7 fruit fly cellular contexts compared by ENCODE assay signal in the genomic region with DNA sequence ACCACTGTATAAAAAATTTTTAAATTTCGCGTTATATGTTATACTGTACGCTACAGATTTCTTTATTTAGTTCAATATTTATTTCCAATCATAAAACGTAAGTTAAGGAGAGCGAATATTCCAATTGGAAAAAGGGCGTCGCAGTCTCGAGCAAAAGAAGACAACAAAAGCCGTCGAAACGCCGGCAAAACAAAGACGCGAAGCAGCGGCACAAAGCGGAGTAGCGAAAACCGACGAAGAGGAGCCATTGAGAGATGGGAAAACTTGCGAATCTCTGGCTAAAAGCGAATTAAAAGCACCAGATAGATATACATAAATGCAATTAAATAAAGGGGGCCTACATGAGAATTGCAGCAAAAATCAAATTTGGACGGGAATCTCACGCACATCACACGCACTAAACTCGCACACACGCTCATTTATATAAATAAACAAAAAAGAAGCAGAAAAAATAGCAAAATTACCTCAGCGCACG.
TF ChIP-seq lines count a peak whose summit lies in the region.

No protein-coding gene starts in this region.

- no peak for TF ChIP-seq CTCF in whole organism, embryonic (GFP tag; optimal IDR thresholded peaks at IDR 0.05; lab: Kevin White, UChicago)

TF ChIP-seq in Kc167, 6 proteins besides CTCF, POLR2A, EP300 and RAD21:
- TF ChIP-seq psq (optimal IDR thresholded peaks at IDR 0.05; lab: Kevin White, UChicago) (peak; percentile 50), h (optimal IDR thresholded peaks at IDR 0.05; lab: Kevin White, UChicago) (no peak), Sin3A (optimal IDR thresholded peaks at IDR 0.05; lab: Kevin White, UChicago) (no peak), insv (optimal IDR thresholded peaks at IDR 0.05; lab: Kevin White, UChicago) (no peak)
TF ChIP-seq in Kc167: peak in this region for 1.

TF ChIP-seq in whole organism, 6 proteins besides CTCF, POLR2A, EP300 and RAD21:
- TF ChIP-seq psq (optimal IDR thresholded peaks at IDR 0.05; lab: Kevin White, UChicago) (peak; percentile 23), usp (GFP tag; optimal IDR thresholded peaks at IDR 0.05; lab: Kevin White, UChicago) (no peak)

TF ChIP-seq in whole organism, adult, 20 proteins besides CTCF, POLR2A, EP300 and RAD21:
- no peak for TF ChIP-seq toe (GFP tag; optimal IDR thresholded peaks at IDR 0.05; lab: Kevin White, UChicago)
- TF ChIP-seq CG5204 (GFP tag; optimal IDR thresholded peaks at IDR 0.05; lab: Kevin White, UChicago) = no peak
- TF ChIP-seq Mnt (GFP tag; optimal IDR thresholded peaks at IDR 0.05; lab: Kevin White, UChicago) = peak; percentile 25
- TF ChIP-seq ovo (GFP tag; optimal IDR thresholded peaks at IDR 0.05; lab: Kevin White, UChicago) = no peak
- no peak for TF ChIP-seq cic (GFP tag; optimal IDR thresholded peaks at IDR 0.05; lab: Kevin White, UChicago)
TF ChIP-seq in whole organism, adult: peak in this region for 1.

TF ChIP-seq in whole organism, embryonic, 481 proteins besides CTCF, POLR2A, EP300 and RAD21:
- peak; percentile 83 for TF ChIP-seq psq (GFP tag; optimal IDR thresholded peaks at IDR 0.05; lab: Kevin White, UChicago)
- TF ChIP-seq esg (GFP tag; conservative IDR thresholded peaks at IDR 0.05; lab: Robert Waterston, UW) = no peak
- TF ChIP-seq CG17612 (GFP tag; IDR thresholded peaks at IDR 0.05; lab: Robert Waterston, UW) = no peak
- no peak for TF ChIP-seq Mrtf (GFP tag; IDR thresholded peaks at IDR 0.05; lab: Robert Waterston, UW)
- TF ChIP-seq insv (GFP tag; optimal IDR thresholded peaks at IDR 0.05; lab: Kevin White, UChicago) = peak in 1 of 2 experiments; percentile 87
- TF ChIP-seq Pdp1 (GFP tag; optimal IDR thresholded peaks at IDR 0.05; lab: Kevin White, UChicago) = peak in 1 of 2 experiments; percentile 59
- peak; percentile 44; the same call in 1 of the 2 replicates for TF ChIP-seq rib (GFP tag; IDR thresholded peaks at IDR 0.05; lab: Robert Waterston, UW)
- 0 out of 2 replicates have a peak, but pooled peaks have one; percentile 4 for TF ChIP-seq Drgx (GFP tag; IDR thresholded peaks at IDR 0.05; lab: Robert Waterston, UW)
- TF ChIP-seq ranshi (GFP tag; IDR thresholded peaks at IDR 0.05; lab: Robert Waterston, UW) = no peak
- TF ChIP-seq usp (GFP tag; optimal IDR thresholded peaks at IDR 0.05; lab: Kevin White, UChicago) = no peak
- no peak for TF ChIP-seq CG18011 (GFP tag; optimal IDR thresholded peaks at IDR 0.05; lab: Kevin White, UChicago)
- peak; percentile 81 for TF ChIP-seq CG17385 (GFP tag; optimal IDR thresholded peaks at IDR 0.05; lab: Kevin White, UChicago)
- TF ChIP-seq CG10654 (GFP tag; optimal IDR thresholded peaks at IDR 0.05; lab: Kevin White, UChicago) = no peak
- 0 out of 3 replicates have a peak, but pooled peaks have one; percentile 15 for TF ChIP-seq ci (GFP tag; IDR thresholded peaks at IDR 0.05; lab: Robert Waterston, UW)
- peak; percentile 57 for TF ChIP-seq Elba2 (GFP tag; optimal IDR thresholded peaks at IDR 0.05; lab: Kevin White, UChicago)
- no peak for TF ChIP-seq CG31365 (tag; optimal IDR thresholded peaks at IDR 0.05; lab: Kevin White, UChicago)
- no peak for TF ChIP-seq nerfin-1 (tag; optimal IDR thresholded peaks at IDR 0.05; lab: Kevin White, UChicago)
- TF ChIP-seq grau (tag; optimal IDR thresholded peaks at IDR 0.05; lab: Kevin White, UChicago) = peak; percentile 44
TF ChIP-seq in whole organism, embryonic: peak in this region for 9.

TF ChIP-seq in whole organism, prepupa, 60 proteins besides CTCF, POLR2A, EP300 and RAD21:
- 0 out of 3 replicates have a peak, but pooled peaks have one; percentile 28 for TF ChIP-seq eg (GFP tag; IDR thresholded peaks at IDR 0.05; lab: Robert Waterston, UW)
- TF ChIP-seq vri (GFP tag; optimal IDR thresholded peaks at IDR 0.05; lab: Kevin White, UChicago) = peak; percentile 89
- no peak for TF ChIP-seq CG8119 (GFP tag; IDR thresholded peaks at IDR 0.05; lab: Robert Waterston, UW)
- TF ChIP-seq CG6276 (GFP tag; optimal IDR thresholded peaks at IDR 0.05; lab: Kevin White, UChicago) = peak; percentile 40
- peak; percentile 51; the same call in 1 of the 3 replicates for TF ChIP-seq CG6163 (GFP tag; IDR thresholded peaks at IDR 0.05; lab: Robert Waterston, UW)
- peak; percentile 36 to 57 for TF ChIP-seq ss (GFP tag; optimal IDR thresholded peaks at IDR 0.05; lab: Kevin White, UChicago)
- no peak for TF ChIP-seq Sox102F (GFP tag; optimal IDR thresholded peaks at IDR 0.05; lab: Kevin White, UChicago)
- no peak for TF ChIP-seq Sox14 (GFP tag; optimal IDR thresholded peaks at IDR 0.05; lab: Kevin White, UChicago)
- TF ChIP-seq Smox (GFP tag; optimal IDR thresholded peaks at IDR 0.05; lab: Kevin White, UChicago) = no peak

TF ChIP-seq in whole organism, pupa, 21 proteins besides CTCF, POLR2A, EP300 and RAD21:
- TF ChIP-seq CG34367 (tag; optimal IDR thresholded peaks at IDR 0.05; lab: Kevin White, UChicago) = no peak
- TF ChIP-seq CG4496 (GFP tag; IDR thresholded peaks at IDR 0.05; lab: Robert Waterston, UW) = 0 out of 3 replicates have a peak, but pooled peaks have one; percentile 0

TF ChIP-seq in whole organism, wandering third instar larva, 38 proteins besides CTCF, POLR2A, EP300 and RAD21:
- TF ChIP-seq sv (GFP tag; optimal IDR thresholded peaks at IDR 0.05; lab: Kevin White, UChicago) (no peak), CrebA (GFP tag; optimal IDR thresholded peaks at IDR 0.05; lab: Kevin White, UChicago; ENCODE audit: borderline replicate concordance) (no peak), pan (optimal IDR thresholded peaks at IDR 0.05; lab: Kevin White, UChicago) (no peak), sage (GFP tag; optimal IDR thresholded peaks at IDR 0.05; lab: Kevin White, UChicago) (no peak), Rel (GFP tag; optimal IDR thresholded peaks at IDR 0.05; lab: Kevin White, UChicago) (peak; percentile 42), Rel (tag; optimal IDR thresholded peaks at IDR 0.05; lab: Kevin White, UChicago) (no peak), OdsH (GFP tag; optimal IDR thresholded peaks at IDR 0.05; lab: Kevin White, UChicago) (no peak), dl (GFP tag; optimal IDR thresholded peaks at IDR 0.05; lab: Kevin White, UChicago; ENCODE audit: insufficient read depth in 1 of 2, partially characterized antibody in 2 of 2) (no peak), jim (GFP tag; optimal IDR thresholded peaks at IDR 0.05; lab: Kevin White, UChicago) (no peak), br (GFP tag; optimal IDR thresholded peaks at IDR 0.05; lab: Kevin White, UChicago) (no peak), psq (GFP tag; optimal IDR thresholded peaks at IDR 0.05; lab: Kevin White, UChicago) (peak; percentile 91), Hnf4 (GFP tag; optimal IDR thresholded peaks at IDR 0.05; lab: Kevin White, UChicago) (no peak)
